Fruit fly (Drosophila melanogaster): Measurements from ENCODE around the gene Pa1.
A peak's percentile ranks its signal among the peaks of the same experiment; 100 is the strongest.

Gene Pa1

dm6 chrX:11359081-11359481, at the start of gene Pa1:
Pa1 (plus strand) TSS chrX:11359236.
- TF ChIP-seq Hr83 (GFP tag; optimal IDR thresholded peaks at IDR 0.05; ENCODE audit: poor library complexity, severe bottlenecking) (peak; percentile 10), Rel (GFP tag; optimal IDR thresholded peaks at IDR 0.05) (no peak), Rel (tag; optimal IDR thresholded peaks at IDR 0.05) (peak; percentile 8), Sp1 (GFP tag; optimal IDR thresholded peaks at IDR 0.05) (peak; percentile 24), Hnf4 (GFP tag; optimal IDR thresholded peaks at IDR 0.05) (no peak)

dm6 chrX:11311108-11311507, 47.9 kb upstream of the Pa1 start, which contains the start of gene Ir10a:
Ir10a (minus strand) TSS chrX:11311208.
- no peak for TF ChIP-seq Abd-B (GFP tag; optimal IDR thresholded peaks at IDR 0.05)
- no peak for TF ChIP-seq psq (GFP tag; optimal IDR thresholded peaks at IDR 0.05)
- TF ChIP-seq sage (GFP tag; optimal IDR thresholded peaks at IDR 0.05), result no peak
- no peak for TF ChIP-seq br (GFP tag; optimal IDR thresholded peaks at IDR 0.05)
- TF ChIP-seq rgr (GFP tag; optimal IDR thresholded peaks at IDR 0.05), result no peak
- no peak for TF ChIP-seq Vsx2 (GFP tag; optimal IDR thresholded peaks at IDR 0.05; ENCODE audit: partially characterized antibody)
- TF ChIP-seq ey (GFP tag; optimal IDR thresholded peaks at IDR 0.05), result no peak
- no peak for TF ChIP-seq sv (GFP tag; optimal IDR thresholded peaks at IDR 0.05)
- no peak for TF ChIP-seq Rel (GFP tag; optimal IDR thresholded peaks at IDR 0.05)
- no peak for TF ChIP-seq Rel (tag; optimal IDR thresholded peaks at IDR 0.05)
- no peak for TF ChIP-seq fru (GFP tag; optimal IDR thresholded peaks at IDR 0.05)
- TF ChIP-seq CG32264 (GFP tag; optimal IDR thresholded peaks at IDR 0.05), result no peak
- no peak for TF ChIP-seq brk (GFP tag; optimal IDR thresholded peaks at IDR 0.05)
- TF ChIP-seq tai (GFP tag; optimal IDR thresholded peaks at IDR 0.05), result no peak
- no peak for TF ChIP-seq dmrt93B (GFP tag; optimal IDR thresholded peaks at IDR 0.05)
- no peak for TF ChIP-seq dsf (GFP tag; optimal IDR thresholded peaks at IDR 0.05; ENCODE audit: borderline replicate concordance)
- no peak for TF ChIP-seq h (GFP tag; optimal IDR thresholded peaks at IDR 0.05)
- TF ChIP-seq CG9705 (GFP tag; optimal IDR thresholded peaks at IDR 0.05), result no peak
- TF ChIP-seq CrebA (GFP tag; optimal IDR thresholded peaks at IDR 0.05; ENCODE audit: borderline replicate concordance), result no peak

dm6 chrX:11319916-11320315, 39.1 kb upstream of the Pa1 start:
- no peak for TF ChIP-seq Mio (GFP tag; optimal IDR thresholded peaks at IDR 0.05)
- no peak for TF ChIP-seq foxo (GFP tag; optimal IDR thresholded peaks at IDR 0.05)
- TF ChIP-seq usp (GFP tag; optimal IDR thresholded peaks at IDR 0.05), result no peak
- no peak for TF ChIP-seq dsf (GFP tag; optimal IDR thresholded peaks at IDR 0.05; ENCODE audit: borderline replicate concordance)
- TF ChIP-seq Vsx2 (GFP tag; optimal IDR thresholded peaks at IDR 0.05; ENCODE audit: partially characterized antibody), result no peak
- TF ChIP-seq CrebA (GFP tag; optimal IDR thresholded peaks at IDR 0.05; ENCODE audit: borderline replicate concordance), result no peak
- TF ChIP-seq woc (GFP tag; optimal IDR thresholded peaks at IDR 0.05), result no peak
- no peak for TF ChIP-seq Rel (GFP tag; optimal IDR thresholded peaks at IDR 0.05)
- TF ChIP-seq Rel (tag; optimal IDR thresholded peaks at IDR 0.05), result no peak
- TF ChIP-seq h (GFP tag; optimal IDR thresholded peaks at IDR 0.05), result no peak
- no peak for TF ChIP-seq lola (GFP tag; optimal IDR thresholded peaks at IDR 0.05)
- no peak for TF ChIP-seq CG32264 (GFP tag; optimal IDR thresholded peaks at IDR 0.05)
- TF ChIP-seq CG9705 (GFP tag; optimal IDR thresholded peaks at IDR 0.05), result no peak
- TF ChIP-seq sv (GFP tag; optimal IDR thresholded peaks at IDR 0.05), result no peak
- no peak for TF ChIP-seq br (GFP tag; optimal IDR thresholded peaks at IDR 0.05)
- no peak for TF ChIP-seq dl (GFP tag; optimal IDR thresholded peaks at IDR 0.05; ENCODE audit: insufficient read depth in 1 of 2, partially characterized antibody in 2 of 2)
- TF ChIP-seq GATAd (GFP tag; optimal IDR thresholded peaks at IDR 0.05), result no peak
- TF ChIP-seq rgr (GFP tag; optimal IDR thresholded peaks at IDR 0.05), result no peak
- no peak for TF ChIP-seq Hr83 (GFP tag; optimal IDR thresholded peaks at IDR 0.05; ENCODE audit: poor library complexity, severe bottlenecking)

- TF ChIP-seq jim (GFP tag; optimal IDR thresholded peaks at IDR 0.05), result no peak
- no peak for TF ChIP-seq dmrt93B (GFP tag; optimal IDR thresholded peaks at IDR 0.05)
- TF ChIP-seq Dfd (GFP tag; optimal IDR thresholded peaks at IDR 0.05), result no peak
- no peak for TF ChIP-seq CG9705 (GFP tag; optimal IDR thresholded peaks at IDR 0.05)
- TF ChIP-seq ey (GFP tag; optimal IDR thresholded peaks at IDR 0.05), result no peak
- no peak for TF ChIP-seq tai (GFP tag; optimal IDR thresholded peaks at IDR 0.05)
- no peak for TF ChIP-seq HLH106 (tag; optimal IDR thresholded peaks at IDR 0.05)
- TF ChIP-seq Rel (GFP tag; optimal IDR thresholded peaks at IDR 0.05), result no peak
- TF ChIP-seq Rel (tag; optimal IDR thresholded peaks at IDR 0.05), result no peak
- no peak for TF ChIP-seq Myc (optimal IDR thresholded peaks at IDR 0.05)
- TF ChIP-seq OdsH (GFP tag; optimal IDR thresholded peaks at IDR 0.05), result no peak
- no peak for TF ChIP-seq Dif (GFP tag; optimal IDR thresholded peaks at IDR 0.05; ENCODE audit: partially characterized antibody)
- TF ChIP-seq foxo (GFP tag; optimal IDR thresholded peaks at IDR 0.05), result no peak
- TF ChIP-seq br (GFP tag; optimal IDR thresholded peaks at IDR 0.05), result no peak
- no peak for TF ChIP-seq usp (GFP tag; optimal IDR thresholded peaks at IDR 0.05)
- TF ChIP-seq lola (GFP tag; optimal IDR thresholded peaks at IDR 0.05), result no peak
- TF ChIP-seq rgr (GFP tag; optimal IDR thresholded peaks at IDR 0.05), result no peak
- no peak for TF ChIP-seq dl (GFP tag; optimal IDR thresholded peaks at IDR 0.05; ENCODE audit: insufficient read depth in 1 of 2, partially characterized antibody in 2 of 2)
- TF ChIP-seq Mio (GFP tag; optimal IDR thresholded peaks at IDR 0.05), result no peak
- TF ChIP-seq fru (GFP tag; optimal IDR thresholded peaks at IDR 0.05), result no peak
- TF ChIP-seq sv (GFP tag; optimal IDR thresholded peaks at IDR 0.05), result no peak
These were observed 36.8 kb upstream of the Pa1 start, which contains the start of gene sisA for dm6 chrX:11322257-11322656. sisA (minus strand) TSS chrX:11322357.

Measured in whole organism, wandering third instar larva.